Worm (Caenorhabditis elegans): ENCODE data around the gene F14H8.5.

F14H8.5 gene

ce11 chrV:15004800-15005199 lies 16.0 kb upstream of the F14H8.5 start, which contains the start of gene hrde-2:
Gene hrde-2, plus strand, starts transcription at chrV:15005100.
- TF ChIP-seq ztf-11 (tag; optimal IDR thresholded peaks at IDR 0.05) = no peak
- no peak for TF ChIP-seq mab-5 (tag; optimal IDR thresholded peaks at IDR 0.05)
- TF ChIP-seq lsy-2 (tag; optimal IDR thresholded peaks at IDR 0.05) = no peak
- TF ChIP-seq Y55F3AM.14 (GFP tag; optimal IDR thresholded peaks at IDR 0.05) = no peak
- TF ChIP-seq nhr-23 (tag; optimal IDR thresholded peaks at IDR 0.05) = no peak
- TF ChIP-seq nhr-237 (tag; optimal IDR thresholded peaks at IDR 0.05) = no peak
- no peak for TF ChIP-seq sem-4 (tag; optimal IDR thresholded peaks at IDR 0.05)
- no peak for TF ChIP-seq unc-55 (GFP tag; optimal IDR thresholded peaks at IDR 0.05)
- TF ChIP-seq elt-3 (tag; optimal IDR thresholded peaks at IDR 0.05) = no peak
- TF ChIP-seq ztf-4 (tag; optimal IDR thresholded peaks at IDR 0.05) = no peak
- no peak for TF ChIP-seq ztf-1 (GFP tag; conservative IDR thresholded peaks at IDR 0.05)
- no peak for TF ChIP-seq nhr-129 (tag; optimal IDR thresholded peaks at IDR 0.05)
- TF ChIP-seq snpc-4 (tag; optimal IDR thresholded peaks at IDR 0.05) = no peak
- TF ChIP-seq nhr-10 (tag; optimal IDR thresholded peaks at IDR 0.05) = no peak
- no peak for TF ChIP-seq nhr-6 (tag; optimal IDR thresholded peaks at IDR 0.05)
- no peak for TF ChIP-seq ceh-82 (tag; optimal IDR thresholded peaks at IDR 0.05)
- TF ChIP-seq nhr-21 (tag; optimal IDR thresholded peaks at IDR 0.05) = no peak
- no peak for TF ChIP-seq skn-1 (tag; optimal IDR thresholded peaks at IDR 0.05)
- TF ChIP-seq blmp-1 (tag; optimal IDR thresholded peaks at IDR 0.05; ENCODE audit: insufficient read depth) = no peak

- TF ChIP-seq elt-1 (tag; optimal IDR thresholded peaks at IDR 0.05) (no peak), ama-1 (optimal IDR thresholded peaks at IDR 0.05) (no peak), sem-4 (tag; optimal IDR thresholded peaks at IDR 0.05) (no peak), ztf-4 (tag; optimal IDR thresholded peaks at IDR 0.05) (no peak), ceh-16 (tag; optimal IDR thresholded peaks at IDR 0.05) (no peak), elt-3 (tag; optimal IDR thresholded peaks at IDR 0.05) (no peak), peb-1 (tag; optimal IDR thresholded peaks at IDR 0.05) (no peak), nhr-237 (tag; optimal IDR thresholded peaks at IDR 0.05) (no peak), crh-2 (tag; optimal IDR thresholded peaks at IDR 0.05) (no peak), nhr-77 (tag; optimal IDR thresholded peaks at IDR 0.05) (no peak), F13H6.1 (tag; optimal IDR thresholded peaks at IDR 0.05) (no peak), nhr-6 (tag; optimal IDR thresholded peaks at IDR 0.05) (no peak)
Measured at ce11 chrV:15011560-15011959, 9.3 kb upstream of the F14H8.5 start, which contains the start of gene nmr-2. Gene nmr-2, minus strand, starts transcription at chrV:15011660.

- no peak for TF ChIP-seq mab-5 (tag; optimal IDR thresholded peaks at IDR 0.05)
- no peak for TF ChIP-seq nhr-21 (tag; optimal IDR thresholded peaks at IDR 0.05)
- TF ChIP-seq Y55F3AM.14 (GFP tag; optimal IDR thresholded peaks at IDR 0.05) = no peak
- no peak for TF ChIP-seq skn-1 (tag; optimal IDR thresholded peaks at IDR 0.05)
- TF ChIP-seq crh-2 (tag; optimal IDR thresholded peaks at IDR 0.05) = no peak
- TF ChIP-seq unc-39 (tag; optimal IDR thresholded peaks at IDR 0.05) = no peak
- TF ChIP-seq elt-3 (tag; optimal IDR thresholded peaks at IDR 0.05) = no peak
- TF ChIP-seq ztf-11 (tag; optimal IDR thresholded peaks at IDR 0.05) = no peak
- TF ChIP-seq zag-1 (tag; optimal IDR thresholded peaks at IDR 0.05) = no peak
- TF ChIP-seq dmd-4 (tag; optimal IDR thresholded peaks at IDR 0.05) = no peak
- no peak for TF ChIP-seq aly-2 (tag; optimal IDR thresholded peaks at IDR 0.05)
- no peak for TF ChIP-seq snpc-4 (tag; optimal IDR thresholded peaks at IDR 0.05)
- peak; percentile 24 for TF ChIP-seq F13H6.1 (tag; optimal IDR thresholded peaks at IDR 0.05)
- no peak for TF ChIP-seq sem-4 (tag; optimal IDR thresholded peaks at IDR 0.05)
- no peak for TF ChIP-seq ztf-4 (tag; optimal IDR thresholded peaks at IDR 0.05)
- peak; percentile 6 for TF ChIP-seq blmp-1 (tag; optimal IDR thresholded peaks at IDR 0.05; ENCODE audit: insufficient read depth)
- peak; percentile 50 for TF ChIP-seq nhr-129 (tag; optimal IDR thresholded peaks at IDR 0.05)
- no peak for TF ChIP-seq nhr-10 (tag; optimal IDR thresholded peaks at IDR 0.05)
- TF ChIP-seq lin-11 (tag; optimal IDR thresholded peaks at IDR 0.05) = peak; percentile 7
- no peak for TF ChIP-seq gmeb-1 (tag; optimal IDR thresholded peaks at IDR 0.05)
- peak; percentile 18 for TF ChIP-seq nhr-25 (tag; optimal IDR thresholded peaks at IDR 0.05)
- TF ChIP-seq unc-62 (GFP tag; optimal IDR thresholded peaks at IDR 0.05) = no peak
- TF ChIP-seq ama-1 (optimal IDR thresholded peaks at IDR 0.05) = peak; percentile 8
- TF ChIP-seq nhr-77 (tag; optimal IDR thresholded peaks at IDR 0.05) = no peak
- TF ChIP-seq sma-9 (GFP tag; optimal IDR thresholded peaks at IDR 0.05) = peak; percentile 27
- no peak for TF ChIP-seq sma-9 (tag; optimal IDR thresholded peaks at IDR 0.05)
- no peak for TF ChIP-seq C34F6.9 (tag; optimal IDR thresholded peaks at IDR 0.05)
- TF ChIP-seq lin-13 (GFP tag; optimal IDR thresholded peaks at IDR 0.05) = no peak
- TF ChIP-seq lsy-2 (tag; optimal IDR thresholded peaks at IDR 0.05) = no peak
- peak; percentile 8 for TF ChIP-seq unc-55 (GFP tag; optimal IDR thresholded peaks at IDR 0.05)
- no peak for TF ChIP-seq nhr-6 (tag; optimal IDR thresholded peaks at IDR 0.05)
- no peak for TF ChIP-seq peb-1 (tag; optimal IDR thresholded peaks at IDR 0.05)
Measured at ce11 chrV:15012542-15013301, 8.1 kb upstream of the F14H8.5 start.
